Fruit fly (Drosophila melanogaster): ENCODE data around the gene CG33203.

- TF ChIP-seq OdsH (GFP tag; optimal IDR thresholded peaks at IDR 0.05) = no peak
- no peak for TF ChIP-seq Lpt (GFP tag; optimal IDR thresholded peaks at IDR 0.05)
- TF ChIP-seq Eip93F (GFP tag; optimal IDR thresholded peaks at IDR 0.05) = no peak
- TF ChIP-seq CG8319 (GFP tag; optimal IDR thresholded peaks at IDR 0.05) = no peak
- TF ChIP-seq CG34406 (GFP tag; optimal IDR thresholded peaks at IDR 0.05) = peak; percentile 41
- peak; percentile 54 for TF ChIP-seq CG31627 (GFP tag; optimal IDR thresholded peaks at IDR 0.05)
- no peak for TF ChIP-seq spab (GFP tag; optimal IDR thresholded peaks at IDR 0.05)
- TF ChIP-seq Hr39 (GFP tag; optimal IDR thresholded peaks at IDR 0.05) = no peak
- TF ChIP-seq acj6 (GFP tag; optimal IDR thresholded peaks at IDR 0.05) = no peak
- no peak for TF ChIP-seq topi (GFP tag; optimal IDR thresholded peaks at IDR 0.05)
- TF ChIP-seq CG6854 (GFP tag; optimal IDR thresholded peaks at IDR 0.05) = no peak
- no peak for TF ChIP-seq CG8119 (GFP tag; IDR thresholded peaks at IDR 0.05)
- TF ChIP-seq eg (GFP tag; IDR thresholded peaks at IDR 0.05) = no peak
- TF ChIP-seq fd59A (GFP tag; optimal IDR thresholded peaks at IDR 0.05) = no peak
Observed at dm6 chr3R:28830746-28831145, 56.8 kb downstream of the CG33203 start.

Measured in whole organism, prepupa.